Worm (Caenorhabditis elegans) whole organism, mixed stage, embryonic: ENCODE results near the gene C50C3.19.

Source experiments
- bed-3 ChIP-seq: fragments of 200-800 bp; sonication (Bioruptor generic); optimal IDR thresholded peaks from 3 replicates; lab custom pipeline; 2018; ENCODE audit warnings: mild to moderate bottlenecking, missing genetic modification characterization, moderate library complexity, missing compliant biosample characterization
- blmp-1 ChIP-seq: fragments of 150-350 bp; optimal IDR thresholded peaks from 2 replicates; lab custom pipeline; 2014; ENCODE audit warnings: missing biosample characterization, missing genetic modification characterization
- ceh-39 ChIP-seq: fragments of 150-350 bp; optimal IDR thresholded peaks from 2 replicates; lab custom pipeline; 2014; ENCODE audit warnings: missing biosample characterization, missing genetic modification characterization
- ceh-43 ChIP-seq: fragments of 200-800 bp; sonication (Bioruptor generic); optimal IDR thresholded peaks from 2 replicates; lab custom pipeline; 2018; ENCODE audit warnings: mild to moderate bottlenecking, missing genetic modification characterization, moderate library complexity, missing compliant biosample characterization
- ceh-83 ChIP-seq: fragments of 200-800 bp; sonication (Bioruptor generic); optimal IDR thresholded peaks from 2 replicates; lab custom pipeline; 2018; ENCODE audit warnings: mild to moderate bottlenecking, missing genetic modification characterization, missing compliant biosample characterization
- ces-1 ChIP-seq: fragments of 150-350 bp; optimal IDR thresholded peaks from 2 replicates; lab custom pipeline; 2014; ENCODE audit warnings: missing biosample characterization, missing genetic modification reagents, missing genetic modification characterization
- cnd-1 ChIP-seq: fragments of 200-800 bp; sonication (Bioruptor generic); optimal IDR thresholded peaks from 2 replicates; lab custom pipeline; 2018; ENCODE audit warnings: mild to moderate bottlenecking, missing genetic modification characterization, missing compliant biosample characterization
- drap-1 ChIP-seq: fragments of 200-800 bp; sonication (Bioruptor generic); optimal IDR thresholded peaks from 3 replicates; lab custom pipeline; 2018; ENCODE audit warnings: mild to moderate bottlenecking, missing genetic modification characterization, missing compliant biosample characterization
- elt-1 ChIP-seq: sonication (generic microtip); optimal IDR thresholded peaks from 2 replicates; lab custom pipeline; 2017; ENCODE audit warnings: missing genetic modification characterization, mild to moderate bottlenecking, missing compliant biosample characterization, antibody characterized with exemption, moderate library complexity, borderline replicate concordance; ENCODE audit not compliant: insufficient read depth
- elt-3 ChIP-seq: fragments of 150-350 bp; optimal IDR thresholded peaks from 2 replicates; lab custom pipeline; 2014; ENCODE audit warnings: missing biosample characterization, missing genetic modification characterization
- flh-1 ChIP-seq: fragments of 200-800 bp; sonication (Bioruptor generic); optimal IDR thresholded peaks from 2 replicates; lab custom pipeline; 2018; ENCODE audit warnings: mild to moderate bottlenecking, missing genetic modification characterization, moderate library complexity, missing compliant biosample characterization
- ham-2 ChIP-seq: fragments of 200-800 bp; sonication (Bioruptor generic); optimal IDR thresholded peaks from 2 replicates; lab custom pipeline; 2018; ENCODE audit warnings: mild to moderate bottlenecking, missing genetic modification characterization, missing compliant biosample characterization
- lin-32 ChIP-seq: fragments of 200-800 bp; sonication (Bioruptor generic); optimal IDR thresholded peaks from 2 replicates; lab custom pipeline; 2018; ENCODE audit warnings: mild to moderate bottlenecking, missing genetic modification characterization, missing compliant biosample characterization
- lsy-2 ChIP-seq: fragments of 150-350 bp; optimal IDR thresholded peaks from 2 replicates; lab custom pipeline; 2014; ENCODE audit warnings: missing biosample characterization, missing genetic modification characterization
- mab-5 ChIP-seq: fragments of 150-350 bp; optimal IDR thresholded peaks from 2 replicates; lab custom pipeline; 2014; ENCODE audit warnings: missing biosample characterization, missing genetic modification characterization
- mls-2 ChIP-seq: sonication (generic microtip); optimal IDR thresholded peaks from 2 replicates; lab custom pipeline; 2016; ENCODE audit warnings: mild to moderate bottlenecking, missing genetic modification characterization, moderate library complexity, missing compliant biosample characterization
- nhr-12 ChIP-seq: fragments of 150-350 bp; optimal IDR thresholded peaks from 2 replicates; lab custom pipeline; 2014; ENCODE audit warnings: missing biosample characterization, missing genetic modification characterization
- nhr-237 ChIP-seq: fragments of 150-350 bp; optimal IDR thresholded peaks from 2 replicates; lab custom pipeline; 2014; ENCODE audit warnings: missing biosample characterization, missing genetic modification characterization
- nhr-28 ChIP-seq: fragments of 150-350 bp; optimal IDR thresholded peaks from 2 replicates; lab custom pipeline; 2014; ENCODE audit warnings: missing biosample characterization, missing genetic modification characterization
- nhr-76 ChIP-seq: sonication (generic microtip); optimal IDR thresholded peaks from 2 replicates; lab custom pipeline; 2017; ENCODE audit warnings: missing biosample characterization, missing genetic modification characterization
- pha-4 ChIP-seq: fragments of 150-350 bp; optimal IDR thresholded peaks from 2 replicates; lab custom pipeline; 2018; ENCODE audit warnings: missing biosample characterization, missing genetic modification reagents, missing genetic modification characterization
- sem-2 ChIP-seq: fragments of 200-800 bp; sonication (Bioruptor generic); optimal IDR thresholded peaks from 2 replicates; lab custom pipeline; 2018; ENCODE audit warnings: mild to moderate bottlenecking, missing genetic modification characterization, missing compliant biosample characterization
- snpc-4 ChIP-seq: fragments of 150-350 bp; optimal IDR thresholded peaks from 2 replicates; lab custom pipeline; 2014; ENCODE audit warnings: missing biosample characterization, missing genetic modification characterization
- tbx-8 ChIP-seq: fragments of 200-800 bp; sonication (Bioruptor generic); optimal IDR thresholded peaks from 2 replicates; lab custom pipeline; 2018; ENCODE audit warnings: mild to moderate bottlenecking, missing genetic modification characterization, moderate library complexity, missing compliant biosample characterization
- unc-120 ChIP-seq: sonication (generic microtip); optimal IDR thresholded peaks from 2 replicates; lab custom pipeline; 2017; ENCODE audit warnings: missing genetic modification characterization, missing compliant biosample characterization; ENCODE audit not compliant: poor library complexity, severe bottlenecking
- unc-39 ChIP-seq: fragments of 150-350 bp; optimal IDR thresholded peaks from 2 replicates; lab custom pipeline; 2014; ENCODE audit warnings: missing biosample characterization, missing genetic modification characterization
- unc-62 ChIP-seq: fragments of 150-350 bp; optimal IDR thresholded peaks from 2 replicates; lab custom pipeline; 2014; ENCODE audit warnings: missing biosample characterization, missing genetic modification reagents, missing genetic modification characterization
- zip-8 ChIP-seq: fragments of 150-350 bp; optimal IDR thresholded peaks from 2 replicates; lab custom pipeline; 2014; ENCODE audit warnings: missing biosample characterization, missing genetic modification characterization

C50C3.19 gene

ce11 chrIII:8190505-8190904 is at the start of gene C50C3.19:
C50C3.19 (plus strand) TSS chrIII:8190805.
- TF ChIP-seq pha-4 (tag; lab: Kevin White, UChicago), result no peak
- TF ChIP-seq, all 35 proteins: peak for 0

DNA sequence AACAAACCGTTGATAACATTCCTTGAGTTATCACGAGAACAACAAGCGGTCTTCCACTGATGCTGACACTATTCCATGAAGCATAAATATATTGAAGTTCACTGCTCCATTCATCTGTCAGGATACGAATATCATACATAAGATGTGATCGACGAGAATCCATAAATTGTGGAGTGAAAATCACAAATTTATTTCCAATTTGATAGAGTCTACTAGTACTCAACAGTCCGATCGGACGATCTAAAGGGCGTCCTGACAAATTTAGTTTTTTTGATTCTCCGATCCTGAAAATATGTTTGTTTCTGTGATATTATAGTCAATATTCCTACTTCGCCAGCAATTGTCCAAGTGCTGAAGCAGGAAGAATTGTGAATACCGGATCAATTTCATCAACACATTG is 48.4 kb upstream of the C50C3.19 start:
- TF ChIP-seq unc-39 (tag; lab: Kevin White, UChicago) (no peak), ceh-83 (no peak), mls-2 (tag; lab: Kevin White, UChicago) (no peak), nhr-76 (tag; lab: Kevin White, UChicago) (no peak), nhr-28 (tag; lab: Kevin White, UChicago) (no peak), sem-2 (GFP tag; lab: Kevin White, UChicago) (no peak), bed-3 (GFP tag; lab: Kevin White, UChicago) (no peak), cnd-1 (tag; lab: Kevin White, UChicago) (no peak), mab-5 (tag; lab: Kevin White, UChicago) (no peak), zip-8 (no peak), lsy-2 (tag; lab: Kevin White, UChicago) (no peak), unc-62 (no peak), tbx-8 (no peak), nhr-12 (tag; lab: Kevin White, UChicago) (no peak), ham-2 (GFP tag; lab: Kevin White, UChicago) (no peak), lin-32 (GFP tag; lab: Kevin White, UChicago) (no peak), blmp-1 (no peak)
- TF ChIP-seq, all 35 proteins: peak for 0

- TF ChIP-seq mab-5 (tag; lab: Kevin White, UChicago), result peak; percentile 19
- TF ChIP-seq snpc-4 (tag; lab: Kevin White, UChicago), result no peak
- TF ChIP-seq elt-1, result no peak
- TF ChIP-seq nhr-237 (tag; lab: Kevin White, UChicago), result peak; percentile 38
- TF ChIP-seq ces-1 (GFP tag; lab: Kevin White, UChicago), result no peak
- no peak for TF ChIP-seq unc-39 (tag; lab: Kevin White, UChicago)
- no peak for TF ChIP-seq pha-4 (tag; lab: Kevin White, UChicago)
- TF ChIP-seq sem-2 (GFP tag; lab: Kevin White, UChicago), result no peak
- no peak for TF ChIP-seq unc-120
- TF ChIP-seq lsy-2 (tag; lab: Kevin White, UChicago), result peak; percentile 43
- no peak for TF ChIP-seq blmp-1
- TF ChIP-seq, all 35 proteins: peak for 3
These were observed 46.0 kb upstream of the C50C3.19 start, which contains the start of the genes C14B9.8 and mrpl-18 for ce11 chrIII:8144574-8145065. C14B9.8 (minus strand) TSS chrIII:8144629. mrpl-18 (plus strand) TSS chrIII:8145015.

DNA sequence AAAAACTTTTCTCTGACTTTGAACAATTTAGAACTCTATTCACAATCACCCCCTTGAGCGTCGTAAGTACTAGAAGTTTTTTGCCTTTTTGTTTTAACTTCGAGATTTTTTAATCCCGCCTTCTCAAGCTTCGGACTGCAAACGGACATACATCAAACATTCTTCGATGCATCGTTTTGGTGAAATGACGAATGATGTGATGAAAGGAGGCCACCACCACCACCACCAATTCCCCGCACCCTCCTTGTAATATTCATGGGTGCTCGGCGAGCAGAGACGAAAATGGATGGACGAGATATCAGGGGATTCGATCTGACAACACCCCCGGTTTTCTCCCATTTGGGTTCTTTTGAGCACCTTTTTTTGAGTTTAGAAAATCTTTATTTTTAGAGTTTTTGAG is 44.6 kb upstream of the C50C3.19 start:
- TF ChIP-seq zip-8 (no peak), cnd-1 (tag; lab: Kevin White, UChicago) (no peak), lin-32 (GFP tag; lab: Kevin White, UChicago) (no peak), ceh-83 (no peak), ces-1 (GFP tag; lab: Kevin White, UChicago) (no peak), elt-1 (no peak), unc-62 (no peak), bed-3 (GFP tag; lab: Kevin White, UChicago) (no peak)

ce11 chrIII:8148751-8149150 is 41.9 kb upstream of the C50C3.19 start, which contains the start of gene D2007.2:
D2007.2 (plus strand) TSS chrIII:8148963.
- TF ChIP-seq tbx-8 (no peak), flh-1 (GFP tag; lab: Kevin White, UChicago) (no peak), ham-2 (GFP tag; lab: Kevin White, UChicago) (no peak), unc-39 (tag; lab: Kevin White, UChicago) (no peak), elt-3 (tag; lab: Kevin White, UChicago) (no peak), mls-2 (tag; lab: Kevin White, UChicago) (no peak), blmp-1 (no peak), bed-3 (GFP tag; lab: Kevin White, UChicago) (no peak), nhr-76 (tag; lab: Kevin White, UChicago) (no peak), unc-62 (no peak)
- TF ChIP-seq, all 35 proteins: peak for 0

DNA sequence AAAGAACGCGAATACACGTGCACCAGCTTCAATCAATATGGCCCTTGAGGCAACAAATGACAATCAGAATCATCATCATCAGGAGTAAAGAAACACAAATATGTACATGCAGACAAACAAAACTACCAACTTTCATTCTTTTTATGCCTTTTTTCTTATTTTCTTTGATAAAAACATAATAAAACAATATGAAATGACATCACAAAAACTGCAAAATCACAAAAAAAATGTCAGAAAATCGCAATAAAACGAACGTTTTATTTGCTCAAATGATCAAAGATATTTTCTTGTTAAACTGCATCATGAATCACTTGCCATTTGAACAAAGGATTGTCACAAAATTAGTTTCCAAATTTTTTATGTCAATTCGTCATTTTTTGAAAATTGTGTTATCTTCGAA is 36.2 kb upstream of the C50C3.19 start:
- no peak for TF ChIP-seq ceh-39
- no peak for TF ChIP-seq drap-1 (GFP tag; lab: Kevin White, UChicago)
- no peak for TF ChIP-seq ceh-43 (GFP tag; lab: Kevin White, UChicago)
- TF ChIP-seq blmp-1, result no peak
- no peak for TF ChIP-seq snpc-4 (tag; lab: Kevin White, UChicago)
- TF ChIP-seq mls-2 (tag; lab: Kevin White, UChicago), result no peak
- TF ChIP-seq cnd-1 (tag; lab: Kevin White, UChicago), result no peak
- TF ChIP-seq zip-8, result no peak
- no peak for TF ChIP-seq nhr-28 (tag; lab: Kevin White, UChicago)
- no peak for TF ChIP-seq elt-1
